Worm (Caenorhabditis elegans) whole organism, L4 larva: Measurements from ENCODE around the gene clec-228.

Experiments
- D1046.2 ChIP-seq: fragments of 200-800 bp; sonication (Bioruptor generic); IDR thresholded peaks from 2 replicates; pipeline ENCODE4 v1.3.6; 2022; ENCODE audit warnings: missing genetic modification characterization, missing compliant biosample characterization
- F49E8.2 ChIP-seq: sonication (generic microtip); optimal IDR thresholded peaks from 2 replicates; lab custom pipeline; 2016; ENCODE audit warnings: missing compliant biosample characterization, mild to moderate bottlenecking, missing genetic modification characterization, borderline replicate concordance
- T26A8.4 ChIP-seq: fragments of 200-800 bp; sonication (Bioruptor generic); IDR thresholded peaks from 2 replicates; pipeline ENCODE4 v1.3.6; 2022; ENCODE audit warnings: missing genetic modification characterization, missing compliant biosample characterization
- ZK337.2 ChIP-seq: fragments of 200-800 bp; sonication (Bioruptor generic); IDR thresholded peaks from 2 replicates; pipeline ENCODE4 v1.3.6; 2022; ENCODE audit warnings: missing genetic modification reagents, missing genetic modification characterization, missing compliant biosample characterization
- aha-1 ChIP-seq: fragments of 150-350 bp; peaks from one replicate; lab custom pipeline; 2014; ENCODE audit warnings: missing biosample characterization, missing genetic modification characterization
- ama-1 ChIP-seq: fragments of 150-350 bp; optimal IDR thresholded peaks from 2 replicates; lab custom pipeline; 2014; ENCODE audit warnings: inconsistent platforms, mixed read lengths
- ceh-20 ChIP-seq: fragments of 200-800 bp; sonication (Bioruptor generic); IDR thresholded peaks from 2 replicates; pipeline ENCODE4 v1.3.6; 2022; ENCODE audit warnings: missing genetic modification reagents, missing genetic modification characterization, missing compliant biosample characterization
- ceh-28 ChIP-seq: fragments of 150-350 bp; optimal IDR thresholded peaks from 2 replicates; lab custom pipeline; 2014; ENCODE audit warnings: missing biosample characterization, missing genetic modification reagents, missing genetic modification characterization
- ceh-44 ChIP-seq: fragments of 200-800 bp; sonication (Bioruptor generic); IDR thresholded peaks from 2 replicates; pipeline ENCODE4 v1.3.6; 2022; ENCODE audit warnings: missing genetic modification reagents, missing genetic modification characterization, missing compliant biosample characterization
- ceh-62 ChIP-seq: sonication (generic microtip); optimal IDR thresholded peaks from 2 replicates; lab custom pipeline; 2017; ENCODE audit warnings: missing biosample characterization, missing genetic modification characterization
- ctbp-1 ChIP-seq: fragments of 200-800 bp; sonication (Bioruptor generic); IDR thresholded peaks from 2 replicates; pipeline ENCODE4 v1.3.6; 2022; ENCODE audit warnings: missing genetic modification reagents, missing genetic modification characterization, missing compliant biosample characterization
- daf-12 ChIP-seq: fragments of 150-350 bp; optimal IDR thresholded peaks from 2 replicates; lab custom pipeline; 2014; ENCODE audit warnings: missing biosample characterization, missing genetic modification reagents, missing genetic modification characterization
- daf-19 ChIP-seq: fragments of 200-800 bp; sonication (Bioruptor generic); conservative IDR thresholded peaks from 2 replicates; pipeline ENCODE4 v1.3.6; 2022; ENCODE audit warnings: missing genetic modification characterization, missing compliant biosample characterization
- daf-8 ChIP-seq: fragments of 200-800 bp; sonication (Bioruptor generic); IDR thresholded peaks from 2 replicates; pipeline ENCODE4 v1.3.6; 2022; ENCODE audit warnings: missing genetic modification characterization, missing compliant biosample characterization
- dmd-8 ChIP-seq: fragments of 200-800 bp; sonication (Bioruptor generic); IDR thresholded peaks from 2 replicates; pipeline ENCODE4 v1.3.6; 2022; ENCODE audit warnings: missing genetic modification characterization, missing compliant biosample characterization
- dmd-9 ChIP-seq: fragments of 200-800 bp; sonication (Bioruptor generic); IDR thresholded peaks from 2 replicates; pipeline ENCODE4 v1.3.6; 2022; ENCODE audit warnings: missing genetic modification reagents, missing genetic modification characterization, missing compliant biosample characterization
- dpl-1 ChIP-seq: fragments of 150-350 bp; optimal IDR thresholded peaks from 2 replicates; lab custom pipeline; 2014; ENCODE audit warnings: missing biosample characterization, missing genetic modification reagents, missing genetic modification characterization
- dve-1 ChIP-seq: sonication (generic microtip); optimal IDR thresholded peaks from 2 replicates; lab custom pipeline; 2017; ENCODE audit warnings: antibody characterized with exemption, mild to moderate bottlenecking, missing genetic modification characterization, missing compliant biosample characterization; ENCODE audit not compliant: insufficient read depth
- gei-8 ChIP-seq: fragments of 200-800 bp; sonication (Bioruptor generic); optimal IDR thresholded peaks from 2 replicates; lab custom pipeline; 2018; ENCODE audit warnings: mild to moderate bottlenecking, missing genetic modification characterization, missing compliant biosample characterization
- lin-1 ChIP-seq: fragments of 200-800 bp; sonication (Bioruptor generic); IDR thresholded peaks from 2 replicates; pipeline ENCODE4 v1.3.6; 2022; ENCODE audit warnings: missing genetic modification reagents, missing genetic modification characterization, missing compliant biosample characterization
- lin-13 ChIP-seq: fragments of 150-350 bp; optimal IDR thresholded peaks from 2 replicates; lab custom pipeline; 2014; ENCODE audit warnings: missing biosample characterization, missing genetic modification reagents, missing genetic modification characterization
- madf-9 ChIP-seq: fragments of 200-800 bp; sonication (Bioruptor generic); conservative IDR thresholded peaks from 2 replicates; pipeline ENCODE4 v1.3.6; 2022; ENCODE audit warnings: missing genetic modification reagents, missing genetic modification characterization, missing compliant biosample characterization
- mdl-1 ChIP-seq, 2 experiments: fragments of 150-350 bp in 1 of 2; sonication (generic microtip) in 1 of 2; optimal IDR thresholded peaks; 2 replicates each; lab custom pipeline; 2014 to 2017; ENCODE audit warnings: missing biosample characterization in 2 of 2, missing genetic modification characterization in 2 of 2
- mdt-29 ChIP-seq: fragments of 200-800 bp; sonication (Bioruptor generic); IDR thresholded peaks from 2 replicates; pipeline ENCODE4 v1.3.6; 2022; ENCODE audit warnings: missing genetic modification reagents, missing genetic modification characterization, missing compliant biosample characterization
- mep-1 ChIP-seq: fragments of 150-350 bp; sonication (generic microtip); optimal IDR thresholded peaks from 3 replicates; lab custom pipeline; 2014; ENCODE audit warnings: missing biosample characterization, missing genetic modification characterization
- mxl-2 ChIP-seq: fragments of 200-800 bp; sonication (Bioruptor generic); conservative IDR thresholded peaks from 2 replicates; pipeline ENCODE4 v1.3.6; 2022; ENCODE audit warnings: missing genetic modification reagents, missing genetic modification characterization, missing compliant biosample characterization
- mxl-3 ChIP-seq: fragments of 200-800 bp; sonication (Bioruptor generic); optimal IDR thresholded peaks from 2 replicates; lab custom pipeline; 2018; ENCODE audit warnings: mild to moderate bottlenecking, missing genetic modification characterization, missing compliant biosample characterization
- nhr-10 ChIP-seq: fragments of 150-350 bp; optimal IDR thresholded peaks from 2 replicates; lab custom pipeline; 2014; ENCODE audit warnings: missing biosample characterization, missing genetic modification characterization
- nhr-102 ChIP-seq: sonication (generic microtip); optimal IDR thresholded peaks from 2 replicates; lab custom pipeline; 2016; ENCODE audit warnings: mild to moderate bottlenecking, missing genetic modification characterization, moderate library complexity, missing compliant biosample characterization
- nhr-25 ChIP-seq: sonication (generic microtip); optimal IDR thresholded peaks from 2 replicates; lab custom pipeline; 2017; ENCODE audit warnings: missing genetic modification characterization, mild to moderate bottlenecking, missing compliant biosample characterization, antibody characterized with exemption, moderate library complexity, borderline replicate concordance; ENCODE audit not compliant: insufficient read depth
- nhr-28 ChIP-seq: fragments of 150-350 bp; optimal IDR thresholded peaks from 2 replicates; lab custom pipeline; 2014; ENCODE audit warnings: missing biosample characterization, missing genetic modification characterization
- nhr-41 ChIP-seq: fragments of 200-800 bp; sonication (Bioruptor generic); IDR thresholded peaks from 2 replicates; pipeline ENCODE4 v1.3.6; 2022; ENCODE audit warnings: missing genetic modification reagents, missing genetic modification characterization, missing compliant biosample characterization
- nhr-48 ChIP-seq: sonication (generic microtip); optimal IDR thresholded peaks from 2 replicates; lab custom pipeline; 2016; ENCODE audit warnings: mild to moderate bottlenecking, missing genetic modification characterization, missing compliant biosample characterization
- nhr-77 ChIP-seq: fragments of 150-350 bp; optimal IDR thresholded peaks from 2 replicates; lab custom pipeline; 2014; ENCODE audit warnings: missing biosample characterization, missing genetic modification characterization
- pha-4 ChIP-seq, 2 experiments: fragments of 150-350 bp in 1 of 2; fragments of 200-800 bp in 1 of 2; sonication (Bioruptor generic) in 1 of 2; IDR thresholded peaks in 1 of 2; optimal IDR thresholded peaks in 1 of 2; 2 replicates each; pipeline versions ENCODE4 v1.3.6 to Lab custom; 2014 to 2022; ENCODE audit warnings: missing genetic modification characterization in 2 of 2, missing genetic modification reagents in 2 of 2, missing biosample characterization in 1 of 2, missing compliant biosample characterization in 1 of 2
- php-3 ChIP-seq: fragments of 200-800 bp; sonication (Bioruptor generic); IDR thresholded peaks from 2 replicates; pipeline ENCODE4 v1.3.6; 2022; ENCODE audit warnings: missing genetic modification reagents, missing genetic modification characterization, missing compliant biosample characterization
- rbr-2 ChIP-seq: sonication (generic microtip); optimal IDR thresholded peaks from 2 replicates; lab custom pipeline; 2016; ENCODE audit warnings: missing genotype, missing genetic modification characterization, missing compliant biosample characterization
- saeg-2 ChIP-seq: fragments of 200-800 bp; sonication (Bioruptor generic); IDR thresholded peaks from 2 replicates; pipeline ENCODE4 v1.3.6; 2022; ENCODE audit warnings: missing genetic modification reagents, missing genetic modification characterization, missing compliant biosample characterization
- set-16 ChIP-seq: fragments of 200-800 bp; sonication (Bioruptor generic); IDR thresholded peaks from 2 replicates; pipeline ENCODE4 v1.3.6; 2022; ENCODE audit warnings: missing genetic modification reagents, missing genetic modification characterization, missing compliant biosample characterization
- snpc-4 ChIP-seq: fragments of 150-350 bp; optimal IDR thresholded peaks from 2 replicates; lab custom pipeline; 2014; ENCODE audit warnings: missing biosample characterization, missing genetic modification characterization
- spr-1 ChIP-seq: sonication (generic microtip); optimal IDR thresholded peaks from 2 replicates; lab custom pipeline; 2016; ENCODE audit warnings: mild to moderate bottlenecking, missing genetic modification characterization, missing compliant biosample characterization
- tra-1 ChIP-seq: fragments of 200-800 bp; sonication (Bioruptor generic); IDR thresholded peaks from 2 replicates; pipeline ENCODE4 v1.3.6; 2022; ENCODE audit warnings: missing genetic modification reagents, missing genetic modification characterization, missing compliant biosample characterization
- unc-130 ChIP-seq: sonication (generic microtip); optimal IDR thresholded peaks from 2 replicates; lab custom pipeline; 2016; ENCODE audit warnings: missing genetic modification reagents, missing genetic modification characterization, missing compliant biosample characterization
- unc-39 ChIP-seq: sonication (generic microtip); optimal IDR thresholded peaks from 2 replicates; lab custom pipeline; 2017; ENCODE audit warnings: missing biosample characterization, missing genetic modification characterization
- unc-62 ChIP-seq, 3 experiments: fragments of 150-350 bp in 1 of 3; sonication (generic microtip); optimal IDR thresholded peaks in 2 of 3; peaks in 1 of 3; 1 replicate in 1 of 3; 2 replicates in 2 of 3; lab custom pipeline; 2014 to 2017; ENCODE audit warnings: missing biosample characterization in 3 of 3, missing genetic modification characterization in 3 of 3, missing genetic modification reagents in 3 of 3, missing genotype in 1 of 3
- zfp-2 ChIP-seq: sonication (generic microtip); optimal IDR thresholded peaks from 2 replicates; lab custom pipeline; 2016; ENCODE audit warnings: mild to moderate bottlenecking, missing genetic modification characterization, missing compliant biosample characterization
- zip-2 ChIP-seq: fragments of 150-350 bp; optimal IDR thresholded peaks from 2 replicates; lab custom pipeline; 2014; ENCODE audit warnings: missing biosample characterization, missing genetic modification characterization
- ztf-11 ChIP-seq: fragments of 150-350 bp; optimal IDR thresholded peaks from 2 replicates; lab custom pipeline; 2014; ENCODE audit warnings: missing biosample characterization, missing genetic modification characterization
- ztf-7 ChIP-seq: fragments of 150-350 bp; optimal IDR thresholded peaks from 2 replicates; lab custom pipeline; 2014; ENCODE audit warnings: missing biosample characterization, missing genetic modification characterization

clec-228 gene

DNA sequence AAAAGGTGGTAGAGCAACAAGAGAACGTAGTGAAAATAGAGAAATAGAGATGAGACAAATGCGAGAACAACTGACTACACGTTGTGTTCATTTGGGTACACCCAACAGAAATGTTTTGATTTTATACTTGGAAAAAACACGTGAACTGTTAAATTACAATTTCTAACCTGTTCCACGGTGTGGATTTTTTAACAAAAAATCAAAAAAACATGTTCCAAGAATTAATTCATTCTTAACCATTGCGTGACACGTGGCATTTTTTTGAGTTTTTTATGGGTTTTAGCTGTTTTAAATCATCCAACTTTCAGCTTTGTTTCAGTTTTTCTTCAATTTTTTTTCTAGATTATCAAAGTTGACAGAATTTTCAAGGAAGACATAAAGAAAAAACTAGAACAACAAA, 22.1 kb upstream of the clec-228 start, which contains the start of gene ech-1.1:
ech-1.1 (minus strand) TSS at position 101 of the 400 bp plus-strand sequence.
- peak; percentile 14 for TF ChIP-seq nhr-28 (tag; lab: Kevin White, UChicago)

DNA sequence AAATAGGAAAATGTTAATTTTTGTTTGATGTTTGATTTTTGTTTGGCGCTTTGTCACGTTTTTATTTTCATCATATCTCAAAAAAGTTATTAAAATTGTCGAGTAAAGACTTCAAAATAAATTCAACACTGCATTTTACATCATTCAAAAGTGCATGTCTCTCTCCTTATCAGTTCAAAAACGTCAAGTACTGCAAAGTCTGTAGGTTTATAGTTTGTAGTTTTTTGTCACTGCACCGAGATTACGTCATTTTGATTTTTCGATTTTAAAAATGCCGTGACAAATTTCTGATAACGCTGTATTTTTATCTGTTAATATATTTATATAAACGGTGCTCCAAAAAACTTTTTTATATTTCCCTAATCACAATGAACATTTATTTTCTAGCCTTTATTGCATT, 15.4 kb upstream of the clec-228 start, which contains the start of gene C29F3.7:
C29F3.7 (plus strand) TSS at position 254 of the 400 bp plus-strand sequence.
- TF ChIP-seq ctbp-1 (GFP tag; lab: Robert Waterston, UW) (no peak), nhr-10 (tag; lab: Kevin White, UChicago) (no peak), nhr-102 (tag; lab: Kevin White, UChicago) (no peak), daf-19 (GFP tag; lab: Robert Waterston, UW) (no peak), mdl-1 (tag; optimal IDR thresholded peaks at IDR 0.05; lab: Kevin White, UChicago) (peak in 1 of 2 experiments; percentile 77), nhr-25 (tag; lab: Kevin White, UChicago) (no peak), T26A8.4 (GFP tag; lab: Robert Waterston, UW) (no peak), ama-1 (lab: Kevin White, UChicago) (no peak), ceh-28 (tag; lab: Kevin White, UChicago) (no peak), ztf-7 (peak; percentile 77), lin-13 (GFP tag; lab: Kevin White, UChicago) (no peak), nhr-77 (peak; percentile 86), tra-1 (GFP tag; lab: Robert Waterston, UW) (no peak), F49E8.2 (no peak), unc-130 (GFP tag; lab: Kevin White, UChicago) (no peak), mep-1 (tag; lab: Kevin White, UChicago) (no peak), php-3 (no peak; the same call in 1 of the 2 replicates), nhr-41 (GFP tag; lab: Robert Waterston, UW) (no peak), unc-39 (tag; lab: Kevin White, UChicago) (no peak), mxl-2 (GFP tag; lab: Robert Waterston, UW) (no peak), mxl-3 (GFP tag; lab: Kevin White, UChicago) (no peak), dpl-1 (no peak), gei-8 (GFP tag; lab: Kevin White, UChicago) (no peak), saeg-2 (GFP tag; lab: Robert Waterston, UW) (no peak), spr-1 (tag; lab: Kevin White, UChicago) (no peak), unc-62 (GFP tag; optimal IDR thresholded peaks at IDR 0.05 in 1 of 2; lab: Kevin White, UChicago) (peak in 1 of 2 experiments; percentile 35), unc-62 (tag; optimal IDR thresholded peaks at IDR 0.05; lab: Kevin White, UChicago) (no peak), ZK337.2 (no peak), lin-1 (no peak; the same call in 1 of the 2 replicates), ceh-44 (GFP tag; lab: Robert Waterston, UW) (no peak), dve-1 (tag; lab: Kevin White, UChicago) (peak; percentile 95), snpc-4 (tag; lab: Kevin White, UChicago) (no peak), aha-1 (tag; lab: Kevin White, UChicago) (no peak), ceh-62 (tag; lab: Kevin White, UChicago) (no peak), daf-8 (no peak), ceh-20 (no peak), nhr-48 (tag; lab: Kevin White, UChicago) (peak; percentile 91), zip-2 (tag; lab: Kevin White, UChicago) (no peak), rbr-2 (tag; lab: Kevin White, UChicago) (no peak), zfp-2 (tag; lab: Kevin White, UChicago) (no peak), mdt-29 (no peak), pha-4 (GFP tag; IDR thresholded peaks at IDR 0.05; lab: Robert Waterston, UW) (no peak), pha-4 (tag; optimal IDR thresholded peaks at IDR 0.05; lab: Kevin White, UChicago) (no peak), dmd-9 (GFP tag; lab: Robert Waterston, UW) (no peak), set-16 (GFP tag; lab: Robert Waterston, UW) (no peak), madf-9 (GFP tag; lab: Robert Waterston, UW) (no peak), D1046.2 (GFP tag; lab: Robert Waterston, UW) (no peak), ztf-11 (tag; lab: Kevin White, UChicago) (no peak), dmd-8 (GFP tag; lab: Robert Waterston, UW) (no peak), daf-12 (tag; lab: Kevin White, UChicago) (no peak)
